Worm (Caenorhabditis elegans): Measurements from ENCODE around the gene mys-1.

mys-1 gene

ce11 chrV:7079388-7079787 is 5.1 kb downstream of the mys-1 start:
- peak; percentile 93 for TF ChIP-seq aha-1 (tag)
- peak; percentile 0 for TF ChIP-seq hlh-11 (tag; optimal IDR thresholded peaks at IDR 0.05)
- no peak for TF ChIP-seq Y5F2A.4 (GFP tag; optimal IDR thresholded peaks at IDR 0.05)
- TF ChIP-seq hlh-30 (tag; optimal IDR thresholded peaks at IDR 0.05; ENCODE audit: insufficient read depth): no peak
- no peak for TF ChIP-seq Y48G9A.11 (GFP tag; IDR thresholded peaks at IDR 0.05)
- TF ChIP-seq ceh-20 (GFP tag; IDR thresholded peaks at IDR 0.05): no peak
- no peak for TF ChIP-seq dmd-6 (GFP tag; IDR thresholded peaks at IDR 0.05)
- no peak for TF ChIP-seq nhr-25 (tag; optimal IDR thresholded peaks at IDR 0.05; ENCODE audit: borderline replicate concordance, insufficient read depth)
- TF ChIP-seq php-3 (GFP tag; IDR thresholded peaks at IDR 0.05): no peak

ce11 chrV:7078765-7079164 is 5.7 kb downstream of the mys-1 start:
- TF ChIP-seq hlh-11 (tag; optimal IDR thresholded peaks at IDR 0.05) (no peak), D1046.2 (GFP tag; IDR thresholded peaks at IDR 0.05) (no peak), rbr-2 (tag; optimal IDR thresholded peaks at IDR 0.05) (no peak), Y48G9A.11 (GFP tag; IDR thresholded peaks at IDR 0.05) (no peak), aha-1 (tag) (peak; percentile 87), php-3 (GFP tag; IDR thresholded peaks at IDR 0.05) (no peak), tag-97 (GFP tag; IDR thresholded peaks at IDR 0.05) (no peak), nhr-25 (tag; optimal IDR thresholded peaks at IDR 0.05; ENCODE audit: borderline replicate concordance, insufficient read depth) (no peak), unc-62 (GFP tag; optimal IDR thresholded peaks at IDR 0.05 in 1 of 2) (peak in 1 of 2 experiments; percentile 76), unc-62 (tag; optimal IDR thresholded peaks at IDR 0.05) (no peak), pha-4 (GFP tag; IDR thresholded peaks at IDR 0.05) (no peak), pha-4 (tag; optimal IDR thresholded peaks at IDR 0.05) (no peak), mdt-29 (GFP tag; IDR thresholded peaks at IDR 0.05) (no peak), duxl-1 (tag; optimal IDR thresholded peaks at IDR 0.05; ENCODE audit: poor library complexity) (no peak), attf-4 (tag; optimal IDR thresholded peaks at IDR 0.05) (no peak), mxl-3 (GFP tag; optimal IDR thresholded peaks at IDR 0.05) (no peak), Y105C5A.15 (GFP tag; IDR thresholded peaks at IDR 0.05) (no peak), zag-1 (tag; optimal IDR thresholded peaks at IDR 0.05) (no peak)

- TF ChIP-seq hlh-11 (tag; optimal IDR thresholded peaks at IDR 0.05) (peak; percentile 20), hlh-30 (tag; optimal IDR thresholded peaks at IDR 0.05; ENCODE audit: insufficient read depth) (peak; percentile 34), nhr-237 (tag; optimal IDR thresholded peaks at IDR 0.05) (no peak), unc-62 (GFP tag; optimal IDR thresholded peaks at IDR 0.05 in 1 of 2) (peak in 1 of 2 experiments; percentile 26), unc-62 (tag; optimal IDR thresholded peaks at IDR 0.05) (no peak), nhr-28 (tag; optimal IDR thresholded peaks at IDR 0.05) (peak; percentile 98), mxl-3 (GFP tag; optimal IDR thresholded peaks at IDR 0.05) (no peak), ZK546.5 (tag; optimal IDR thresholded peaks at IDR 0.05) (no peak), dve-1 (tag; optimal IDR thresholded peaks at IDR 0.05; ENCODE audit: insufficient read depth) (peak; percentile 60), daf-16 (GFP tag; optimal IDR thresholded peaks at IDR 0.05) (no peak), daf-16 (tag; optimal IDR thresholded peaks at IDR 0.05) (peak; percentile 87), tag-97 (GFP tag; IDR thresholded peaks at IDR 0.05) (no peak), hif-1 (tag; optimal IDR thresholded peaks at IDR 0.05) (peak in 1 of 2 experiments; percentile 25), nhr-77 (tag; optimal IDR thresholded peaks at IDR 0.05) (peak; percentile 33), tra-1 (GFP tag; IDR thresholded peaks at IDR 0.05) (peak; percentile 22; the same call in 1 of the 2 replicates), aha-1 (tag) (peak; percentile 91), mes-2 (tag; optimal IDR thresholded peaks at IDR 0.05; ENCODE audit: poor library complexity, severe bottlenecking) (peak; percentile 41)
These were observed 8.3 kb downstream of the mys-1 start for ce11 chrV:7076161-7076560.

ce11 chrV:7075646-7076045 is 8.8 kb downstream of the mys-1 start, which contains the start of gene npa-1:
TSS of gene npa-1 (plus strand) at chrV:7075787.
- TF ChIP-seq snpc-1.2 (GFP tag; IDR thresholded peaks at IDR 0.05) (no peak), jun-1 (tag; optimal IDR thresholded peaks at IDR 0.05) (no peak), T26A8.4 (GFP tag; IDR thresholded peaks at IDR 0.05) (no peak), Y48G9A.11 (GFP tag; IDR thresholded peaks at IDR 0.05) (no peak), nhr-77 (tag; optimal IDR thresholded peaks at IDR 0.05) (peak; percentile 13), ceh-20 (GFP tag; IDR thresholded peaks at IDR 0.05) (no peak), F26F4.8 (GFP tag; conservative IDR thresholded peaks at IDR 0.05) (no peak), hlh-11 (tag; optimal IDR thresholded peaks at IDR 0.05) (peak; percentile 61), hmg-1.1 (GFP tag; IDR thresholded peaks at IDR 0.05) (no peak), cey-2 (tag; optimal IDR thresholded peaks at IDR 0.05; ENCODE audit: borderline replicate concordance, insufficient read depth) (no peak), fos-1 (tag; optimal IDR thresholded peaks at IDR 0.05) (no peak), unc-130 (GFP tag; optimal IDR thresholded peaks at IDR 0.05) (no peak), nhr-102 (tag; optimal IDR thresholded peaks at IDR 0.05) (peak; percentile 5), lin-1 (GFP tag; IDR thresholded peaks at IDR 0.05) (0 out of 2 replicates have a peak, but pooled peaks have one; percentile 18), lin-13 (GFP tag; optimal IDR thresholded peaks at IDR 0.05) (no peak), ceh-28 (tag; optimal IDR thresholded peaks at IDR 0.05) (no peak), mxl-3 (GFP tag; optimal IDR thresholded peaks at IDR 0.05) (peak; percentile 19), skn-1 (tag; optimal IDR thresholded peaks at IDR 0.05) (no peak), attf-4 (tag; optimal IDR thresholded peaks at IDR 0.05) (no peak), mes-2 (tag; optimal IDR thresholded peaks at IDR 0.05; ENCODE audit: poor library complexity, severe bottlenecking) (peak; percentile 18)

Measured in whole organism, L4 larva.